Worm (Caenorhabditis elegans) whole organism, midembryonic: ENCODE results near the gene ZK154.4.

ENCODE experiments used
- flt-1 ChIP-seq: fragments of 200-800 bp; sonication (Bioruptor generic); IDR thresholded peaks from 2 replicates; pipeline ENCODE4 v1.3.6; 2022; ENCODE audit warnings: missing genetic modification characterization, missing compliant biosample characterization
- klf-2 ChIP-seq: fragments of 200-800 bp; sonication (Bioruptor generic); conservative IDR thresholded peaks from 2 replicates; pipeline ENCODE4 v1.3.6; 2022; ENCODE audit warnings: missing genetic modification reagents, missing genetic modification characterization, missing compliant biosample characterization
- med-1 ChIP-seq: sonication (generic microtip); optimal IDR thresholded peaks from 2 replicates; lab custom pipeline; 2017; ENCODE audit warnings: missing genetic modification characterization, mild to moderate bottlenecking, missing compliant biosample characterization, antibody characterized with exemption, missing genetic modification reagents; ENCODE audit not compliant: insufficient read depth
- ref-1 ChIP-seq: fragments of 200-800 bp; sonication (Bioruptor generic); conservative IDR thresholded peaks from 2 replicates; pipeline ENCODE4 v1.3.6; 2022; ENCODE audit warnings: missing genetic modification reagents, missing genetic modification characterization, missing compliant biosample characterization
- ztf-29 ChIP-seq: fragments of 200-800 bp; sonication (Bioruptor generic); IDR thresholded peaks from 2 replicates; pipeline ENCODE4 v1.3.6; 2022; ENCODE audit warnings: missing genetic modification reagents, missing genetic modification characterization, missing compliant biosample characterization

DNA sequence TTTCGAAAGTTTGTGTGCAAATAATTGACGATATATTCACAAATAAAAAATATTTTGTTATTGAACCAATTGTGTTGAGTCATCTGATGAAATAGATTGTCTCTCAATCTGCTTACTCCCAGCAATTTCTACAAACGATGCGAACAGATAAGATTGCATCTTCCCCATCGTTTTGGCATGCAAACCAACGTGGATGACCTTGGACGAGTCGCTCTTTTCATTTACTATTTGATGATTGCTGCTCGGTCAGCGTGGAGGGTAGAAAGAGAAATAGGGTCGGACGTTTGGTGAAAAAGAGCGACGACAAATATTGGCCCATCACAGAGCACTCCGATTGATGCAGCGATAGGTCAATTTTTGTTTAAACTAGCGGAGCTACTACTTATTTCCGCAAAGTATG lies 43.5 kb upstream of the ZK154.4 start:
- TF ChIP-seq med-1 (GFP tag; lab: Kevin White, UChicago) (no peak), flt-1 (GFP tag; lab: Robert Waterston, UW) (peak; percentile 45; the same call in 1 of the 2 replicates), ztf-29 (GFP tag; lab: Robert Waterston, UW) (no peak; the same call in 1 of the 2 replicates), klf-2 (GFP tag; lab: Robert Waterston, UW) (no peak), ref-1 (GFP tag; lab: Robert Waterston, UW) (no peak)
